Worm (Caenorhabditis elegans) whole organism, late embryonic: ENCODE measurements around the gene F42A6.1.

Experiments
- dve-1 ChIP-seq: sonication (generic microtip); optimal IDR thresholded peaks from 2 replicates; lab custom pipeline; 2017; ENCODE audit warnings: antibody characterized with exemption, mild to moderate bottlenecking, missing genetic modification characterization, missing compliant biosample characterization
- elt-2 ChIP-seq: sonication (generic microtip); optimal IDR thresholded peaks from 2 replicates; lab custom pipeline; 2016; ENCODE audit warnings: missing genetic modification reagents, missing genetic modification characterization, missing compliant biosample characterization
- hlh-30 ChIP-seq: sonication (generic microtip); optimal IDR thresholded peaks from 2 replicates; lab custom pipeline; 2017; ENCODE audit warnings: antibody characterized with exemption, missing genetic modification characterization, missing compliant biosample characterization; ENCODE audit not compliant: insufficient read depth
- nhr-11 ChIP-seq: fragments of 150-350 bp; optimal IDR thresholded peaks from 2 replicates; lab custom pipeline; 2014; ENCODE audit warnings: missing biosample characterization, missing genetic modification characterization
- pat-9 ChIP-seq: fragments of 200-800 bp; sonication (Bioruptor generic); optimal IDR thresholded peaks from 2 replicates; lab custom pipeline; 2018; ENCODE audit warnings: mild to moderate bottlenecking, missing genetic modification characterization, moderate library complexity, missing compliant biosample characterization
- pha-4 ChIP-seq: fragments of 150-350 bp; optimal IDR thresholded peaks from 2 replicates; lab custom pipeline; 2018; ENCODE audit warnings: missing biosample characterization, missing genetic modification reagents, missing genetic modification characterization
- unc-42 ChIP-seq: sonication (generic microtip); optimal IDR thresholded peaks from 2 replicates; lab custom pipeline; 2016; ENCODE audit warnings: missing genotype, missing genetic modification characterization, missing compliant biosample characterization

DNA sequence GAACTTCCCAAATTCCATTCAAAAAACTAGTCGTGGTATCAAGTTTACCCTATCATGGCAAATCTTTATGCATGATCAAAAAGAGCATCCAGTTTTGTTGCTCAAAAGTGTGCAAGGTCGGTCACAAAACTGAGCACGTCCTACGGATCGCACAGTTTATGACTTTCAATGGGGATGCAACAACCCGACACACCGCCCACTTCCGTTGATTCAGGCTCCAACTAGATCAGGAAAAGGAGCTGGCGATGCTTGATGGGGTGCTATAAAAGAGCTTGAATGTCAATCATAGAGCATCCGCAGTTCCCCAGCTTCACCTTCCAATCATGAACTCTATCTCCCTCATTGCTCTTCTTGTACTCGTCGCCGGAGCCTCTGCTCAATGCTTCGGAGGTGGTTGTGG is 49.3 kb upstream of the F42A6.1 start, which contains the start of gene W08E12.2:
- TF ChIP-seq unc-42 (tag; lab: Kevin White, UChicago) (no peak), dve-1 (tag; lab: Kevin White, UChicago) (no peak), nhr-11 (tag; lab: Kevin White, UChicago) (no peak), hlh-30 (tag; lab: Kevin White, UChicago) (no peak), elt-2 (tag; lab: Kevin White, UChicago) (no peak), pha-4 (tag; lab: Kevin White, UChicago) (no peak), pat-9 (tag; lab: Kevin White, UChicago) (no peak)
